Worm (Caenorhabditis elegans): ENCODE data around the gene C16C8.7.

DNA sequence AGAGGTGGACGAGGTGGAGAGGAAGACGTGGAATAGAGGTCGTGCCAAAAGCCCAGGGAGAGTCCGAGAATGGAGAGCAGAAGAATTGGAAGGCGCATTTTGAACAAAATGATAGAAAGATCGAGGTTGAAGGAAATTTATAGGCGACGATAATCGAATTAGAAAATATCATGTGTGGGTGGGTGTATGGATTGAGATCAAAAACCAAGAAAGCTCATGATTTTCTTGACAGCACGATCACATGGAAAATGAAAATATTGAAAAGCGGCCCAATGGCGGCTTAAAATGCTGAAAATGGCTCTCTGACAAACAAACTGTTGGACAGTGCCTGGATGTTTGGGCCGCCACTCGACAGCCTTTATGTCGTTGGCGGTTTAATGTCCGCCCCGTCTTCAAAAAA is 3.1 kb upstream of the C16C8.7 start, which contains the start of gene C16C8.9:
- no peak for TF ChIP-seq dve-1 (tag; optimal IDR thresholded peaks at IDR 0.05)
- no peak for TF ChIP-seq elt-4 (tag; optimal IDR thresholded peaks at IDR 0.05)
- no peak for TF ChIP-seq dmd-4 (tag; optimal IDR thresholded peaks at IDR 0.05; ENCODE audit: borderline replicate concordance)
- no peak for TF ChIP-seq unc-42 (tag; optimal IDR thresholded peaks at IDR 0.05)
- no peak for TF ChIP-seq mec-3 (tag; optimal IDR thresholded peaks at IDR 0.05; ENCODE audit: borderline replicate concordance)
- TF ChIP-seq hlh-6 (tag; optimal IDR thresholded peaks at IDR 0.05), result no peak
- no peak for TF ChIP-seq fkh-6 (tag; optimal IDR thresholded peaks at IDR 0.05)
- no peak for TF ChIP-seq pqm-1 (tag; optimal IDR thresholded peaks at IDR 0.05)
- TF ChIP-seq unc-55 (GFP tag; optimal IDR thresholded peaks at IDR 0.05), result no peak
- no peak for TF ChIP-seq elt-2 (tag; optimal IDR thresholded peaks at IDR 0.05)
- TF ChIP-seq sox-4 (tag; optimal IDR thresholded peaks at IDR 0.05), result no peak

All from whole organism, late embryonic.